Fruit fly (Drosophila melanogaster): Measurements from ENCODE around the gene Amt.

Gene Amt

DNA sequence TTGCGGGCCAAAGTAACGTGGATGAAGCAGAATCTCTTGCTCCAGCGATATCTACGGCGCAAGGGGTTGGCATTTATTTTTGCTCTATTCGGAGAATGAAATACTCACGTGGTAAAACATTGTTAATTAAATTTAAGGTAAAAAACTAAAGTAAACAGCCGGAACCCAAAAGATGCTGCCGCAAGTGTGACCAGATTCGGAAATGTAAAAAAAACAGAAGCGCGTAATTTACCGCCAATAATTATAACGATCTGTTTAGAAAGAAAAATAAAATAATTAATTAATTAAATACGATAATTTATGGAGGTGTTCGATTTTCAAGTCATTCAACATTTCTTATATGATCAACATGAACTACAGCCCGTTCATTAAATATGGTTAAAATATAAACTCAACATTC is 26.0 kb downstream of the Amt start, which contains the start of gene Polr2G (continued):
- no peak for TF ChIP-seq pnt (GFP tag; optimal IDR thresholded peaks at IDR 0.05)
- TF ChIP-seq CG30020 (tag; optimal IDR thresholded peaks at IDR 0.05), result no peak
- TF ChIP-seq CG12236 (GFP tag; optimal IDR thresholded peaks at IDR 0.05), result no peak
- TF ChIP-seq CG30431 (GFP tag; optimal IDR thresholded peaks at IDR 0.05), result no peak
- no peak for TF ChIP-seq Nf-YC (tag; optimal IDR thresholded peaks at IDR 0.05)
- TF ChIP-seq CG5180 (GFP tag; optimal IDR thresholded peaks at IDR 0.05), result no peak
- no peak for TF ChIP-seq ATbp (GFP tag; optimal IDR thresholded peaks at IDR 0.05)
- TF ChIP-seq zfh2 (GFP tag; optimal IDR thresholded peaks at IDR 0.05), result no peak
- TF ChIP-seq stwl (tag; optimal IDR thresholded peaks at IDR 0.05), result peak; percentile 30
- TF ChIP-seq CG7357 (GFP tag; IDR thresholded peaks at IDR 0.05), result no peak
- TF ChIP-seq bowl (GFP tag; IDR thresholded peaks at IDR 0.05), result no peak
- no peak for TF ChIP-seq sim (GFP tag; IDR thresholded peaks at IDR 0.05)
- no peak for TF ChIP-seq CkIIα-i1 (GFP tag; IDR thresholded peaks at IDR 0.05)
- no peak for TF ChIP-seq ssp (GFP tag; IDR thresholded peaks at IDR 0.05)
- TF ChIP-seq pzg (GFP tag; optimal IDR thresholded peaks at IDR 0.05), result peak; percentile 19
- TF ChIP-seq H15 (GFP tag; IDR thresholded peaks at IDR 0.05), result no peak
- no peak for TF ChIP-seq CG4730 (GFP tag; IDR thresholded peaks at IDR 0.05)
- TF ChIP-seq MESR4 (GFP tag; optimal IDR thresholded peaks at IDR 0.05), result peak; percentile 61
- no peak for TF ChIP-seq CG1529 (GFP tag; optimal IDR thresholded peaks at IDR 0.05)
- no peak for TF ChIP-seq Vsx1 (GFP tag; optimal IDR thresholded peaks at IDR 0.05)
- no peak for TF ChIP-seq CG1024 (GFP tag; IDR thresholded peaks at IDR 0.05)
- no peak for TF ChIP-seq tgo (GFP tag; IDR thresholded peaks at IDR 0.05)
- TF ChIP-seq lab (GFP tag; optimal IDR thresholded peaks at IDR 0.05), result no peak
- TF ChIP-seq Hr39 (optimal IDR thresholded peaks at IDR 0.05), result no peak
- TF ChIP-seq sima (GFP tag; optimal IDR thresholded peaks at IDR 0.05), result no peak
- no peak for TF ChIP-seq bbx (GFP tag; IDR thresholded peaks at IDR 0.05; ENCODE audit: partially characterized antibody)
- no peak for TF ChIP-seq ro (GFP tag; IDR thresholded peaks at IDR 0.05)
- no peak for TF ChIP-seq HLH3B (GFP tag; IDR thresholded peaks at IDR 0.05)
- no peak for TF ChIP-seq dpn (GFP tag; optimal IDR thresholded peaks at IDR 0.05)
- no peak for TF ChIP-seq CG8359 (GFP tag; optimal IDR thresholded peaks at IDR 0.05; ENCODE audit: borderline replicate concordance)
- TF ChIP-seq CG4617 (GFP tag; optimal IDR thresholded peaks at IDR 0.05; ENCODE audit: borderline replicate concordance), result peak; percentile 50
- no peak for TF ChIP-seq CG11560 (tag; IDR thresholded peaks at IDR 0.05)
- no peak for TF ChIP-seq CG16863 (GFP tag; optimal IDR thresholded peaks at IDR 0.05)
- TF ChIP-seq H2.0 (GFP tag; IDR thresholded peaks at IDR 0.05), result no peak
- TF ChIP-seq vvl (GFP tag; IDR thresholded peaks at IDR 0.05), result no peak
- TF ChIP-seq CG6272 (GFP tag; IDR thresholded peaks at IDR 0.05), result no peak
- TF ChIP-seq hb (GFP tag; IDR thresholded peaks at IDR 0.05; ENCODE audit: partially characterized antibody), result no peak
- TF ChIP-seq CG7786 (GFP tag; optimal IDR thresholded peaks at IDR 0.05), result no peak
- no peak for TF ChIP-seq salm (tag; optimal IDR thresholded peaks at IDR 0.05)
- no peak for TF ChIP-seq ken (GFP tag; IDR thresholded peaks at IDR 0.05)
- no peak for TF ChIP-seq jigr1 (GFP tag; IDR thresholded peaks at IDR 0.05)
- no peak for TF ChIP-seq sna (GFP tag; IDR thresholded peaks at IDR 0.05; ENCODE audit: partially characterized antibody)
- no peak for TF ChIP-seq luna (GFP tag; optimal IDR thresholded peaks at IDR 0.05)
- peak; percentile 24; the same call in 1 of the 2 replicates for TF ChIP-seq E2f1 (GFP tag; IDR thresholded peaks at IDR 0.05)
- TF ChIP-seq eyg (GFP tag; optimal IDR thresholded peaks at IDR 0.05), result no peak
- TF ChIP-seq gt (GFP tag; IDR thresholded peaks at IDR 0.05), result no peak
- TF ChIP-seq ERR (GFP tag; optimal IDR thresholded peaks at IDR 0.05), result no peak
- peak; percentile 67 for TF ChIP-seq E2f2 (GFP tag; IDR thresholded peaks at IDR 0.05)
- no peak for TF ChIP-seq ac (GFP tag; optimal IDR thresholded peaks at IDR 0.05)
- no peak for TF ChIP-seq Gsc (GFP tag; IDR thresholded peaks at IDR 0.05)
- no peak for TF ChIP-seq knrl (GFP tag; IDR thresholded peaks at IDR 0.05; ENCODE audit: partially characterized antibody)
- TF ChIP-seq danr (GFP tag; IDR thresholded peaks at IDR 0.05), result no peak
- no peak for TF ChIP-seq Xrp1 (GFP tag; IDR thresholded peaks at IDR 0.05)
- TF ChIP-seq pho (GFP tag; optimal IDR thresholded peaks at IDR 0.05), result no peak

All from whole organism, embryonic.